Worm (Caenorhabditis elegans) whole organism, early embryonic: ENCODE results near the gene cng-3.

ENCODE experiments used
- ama-1 ChIP-seq: fragments of 150-350 bp; optimal IDR thresholded peaks from 2 replicates; lab custom pipeline; 2014
- scrt-1 ChIP-seq: fragments of 200-800 bp; sonication (Bioruptor generic); IDR thresholded peaks from 2 replicates; pipeline ENCODE4 v1.3.6; 2022; ENCODE audit warnings: missing genetic modification characterization, missing compliant biosample characterization

ce11 chrIV:9510439-9510838 lies 29.6 kb upstream of the cng-3 start, which contains the start of gene C33A12.4:
- TF ChIP-seq scrt-1 (GFP tag; lab: Robert Waterston, UW): no peak
- TF ChIP-seq ama-1 (lab: Kevin White, UChicago): no peak
